Worm (Caenorhabditis elegans) whole organism, L1 larva: ENCODE data around the gene Y41E3.19.

Experiments used
- C16A3.4 ChIP-seq: fragments of 150-350 bp; optimal IDR thresholded peaks from 2 replicates; lab custom pipeline; 2014; ENCODE audit warnings: missing biosample characterization, missing genetic modification characterization
- C34B4.2 ChIP-seq: sonication (generic microtip); optimal IDR thresholded peaks from 2 replicates; lab custom pipeline; 2017; ENCODE audit warnings: mild to moderate bottlenecking, missing genetic modification characterization, missing compliant biosample characterization
- F16B12.6 ChIP-seq: fragments of 150-350 bp; optimal IDR thresholded peaks from 2 replicates; lab custom pipeline; 2014; ENCODE audit warnings: missing biosample characterization, missing genetic modification characterization
- Y116A8C.19 ChIP-seq: sonication (generic microtip); optimal IDR thresholded peaks from 2 replicates; lab custom pipeline; 2016; ENCODE audit warnings: missing compliant biosample characterization, missing genetic modification characterization, borderline replicate concordance
- alr-1 ChIP-seq: fragments of 200-800 bp; sonication (Bioruptor generic); optimal IDR thresholded peaks from 2 replicates; lab custom pipeline; 2018; ENCODE audit warnings: borderline replicate concordance, mild to moderate bottlenecking, missing genetic modification characterization, missing compliant biosample characterization
- aly-2 ChIP-seq: fragments of 150-350 bp; optimal IDR thresholded peaks from 2 replicates; lab custom pipeline; 2014; ENCODE audit warnings: missing biosample characterization, missing genetic modification characterization
- ama-1 ChIP-seq: fragments of 150-350 bp; optimal IDR thresholded peaks from 2 replicates; lab custom pipeline; 2014
- ceh-8 ChIP-seq: fragments of 200-800 bp; sonication (Bioruptor generic); optimal IDR thresholded peaks from 2 replicates; lab custom pipeline; 2018; ENCODE audit warnings: mild to moderate bottlenecking, missing genetic modification characterization, moderate library complexity, missing compliant biosample characterization
- ceh-88 ChIP-seq: fragments of 200-800 bp; sonication (Bioruptor generic); IDR thresholded peaks from 2 replicates; pipeline ENCODE4 v1.3.6; 2022; ENCODE audit warnings: missing genetic modification characterization, missing compliant biosample characterization
- ceh-90 ChIP-seq: sonication (generic microtip); optimal IDR thresholded peaks from 2 replicates; lab custom pipeline; 2016; ENCODE audit warnings: missing genetic modification characterization, missing compliant biosample characterization
- ces-1 ChIP-seq: fragments of 150-350 bp; optimal IDR thresholded peaks from 2 replicates; lab custom pipeline; 2014; ENCODE audit warnings: missing biosample characterization, missing genetic modification reagents, missing genetic modification characterization
- dpl-1 ChIP-seq, 3 experiments: fragments of 150-350 bp in 2 of 3; sonication (generic microtip) in 1 of 3; optimal IDR thresholded peaks; 2 replicates each; lab custom pipeline; 2014 to 2017; ENCODE audit warnings: missing biosample characterization in 3 of 3, missing genetic modification characterization in 3 of 3, missing genetic modification reagents in 3 of 3
- efl-1 ChIP-seq, 4 experiments: fragments of 150-350 bp; optimal IDR thresholded peaks in 3 of 4; peaks in 1 of 4; 1 replicate in 1 of 4; 2 replicates in 3 of 4; lab custom pipeline; 2014; ENCODE audit warnings: missing biosample characterization in 2 of 4, missing genetic modification characterization in 2 of 4, missing genetic modification reagents in 2 of 4
- ets-5 ChIP-seq: fragments of 200-800 bp; sonication (Bioruptor generic); IDR thresholded peaks from 2 replicates; pipeline ENCODE4 v1.3.6; 2022; ENCODE audit warnings: missing genetic modification characterization, missing compliant biosample characterization
- fkh-10 ChIP-seq: sonication (generic microtip); optimal IDR thresholded peaks from 2 replicates; lab custom pipeline; 2017; ENCODE audit warnings: missing biosample characterization, missing genetic modification reagents, missing genetic modification characterization
- hlh-17 ChIP-seq: fragments of 200-800 bp; sonication (Bioruptor generic); optimal IDR thresholded peaks from 2 replicates; lab custom pipeline; 2018; ENCODE audit warnings: missing genetic modification characterization, mild to moderate bottlenecking, missing compliant biosample characterization, moderate library complexity, borderline replicate concordance
- hlh-4 ChIP-seq: sonication (generic microtip); optimal IDR thresholded peaks from 2 replicates; lab custom pipeline; 2016; ENCODE audit warnings: mild to moderate bottlenecking, missing genetic modification characterization, missing compliant biosample characterization
- isw-1 ChIP-seq: fragments of 200-800 bp; sonication (Bioruptor generic); IDR thresholded peaks from 2 replicates; pipeline ENCODE4 v1.3.6; 2022; ENCODE audit warnings: missing genetic modification characterization, missing compliant biosample characterization
- lin-14 ChIP-seq: fragments of 200-800 bp; sonication (Bioruptor generic); optimal IDR thresholded peaks from 2 replicates; lab custom pipeline; 2018; ENCODE audit warnings: mild to moderate bottlenecking, missing genetic modification characterization, moderate library complexity, missing compliant biosample characterization
- lin-35 ChIP-seq, 2 experiments: fragments of 150-350 bp; optimal IDR thresholded peaks; 2 replicates each; lab custom pipeline; 2014; ENCODE audit warnings: missing biosample characterization in 2 of 2, missing genetic modification characterization in 2 of 2, missing genetic modification reagents in 2 of 2
- lir-3 ChIP-seq: sonication (generic microtip); optimal IDR thresholded peaks from 2 replicates; lab custom pipeline; 2016; ENCODE audit warnings: mild to moderate bottlenecking, missing genetic modification characterization, moderate library complexity, missing compliant biosample characterization; ENCODE audit not compliant: poor library complexity
- lsy-2 ChIP-seq, 2 experiments: fragments of 150-350 bp; optimal IDR thresholded peaks; 2 replicates each; lab custom pipeline; 2014; ENCODE audit warnings: missing biosample characterization in 2 of 2, missing genetic modification characterization in 2 of 2
- mef-2 ChIP-seq: fragments of 150-350 bp; optimal IDR thresholded peaks from 2 replicates; lab custom pipeline; 2014; ENCODE audit warnings: missing biosample characterization, missing genetic modification characterization
- mep-1 ChIP-seq: fragments of 150-350 bp; optimal IDR thresholded peaks from 2 replicates; lab custom pipeline; 2014; ENCODE audit warnings: missing biosample characterization, missing genetic modification characterization
- nhr-11 ChIP-seq: fragments of 150-350 bp; optimal IDR thresholded peaks from 2 replicates; lab custom pipeline; 2014; ENCODE audit warnings: missing biosample characterization, missing genetic modification characterization
- nhr-12 ChIP-seq: sonication (generic microtip); optimal IDR thresholded peaks from 2 replicates; lab custom pipeline; 2017; ENCODE audit warnings: missing biosample characterization, missing genetic modification characterization
- nhr-19 ChIP-seq: fragments of 200-800 bp; sonication (Bioruptor generic); conservative IDR thresholded peaks from 2 replicates; pipeline ENCODE4 v1.3.6; 2022; ENCODE audit warnings: missing genetic modification characterization, missing compliant biosample characterization
- nhr-20 ChIP-seq: sonication (generic microtip); optimal IDR thresholded peaks from 2 replicates; lab custom pipeline; 2016; ENCODE audit warnings: mild to moderate bottlenecking, missing genetic modification characterization, missing compliant biosample characterization
- nhr-237 ChIP-seq: fragments of 150-350 bp; optimal IDR thresholded peaks from 2 replicates; lab custom pipeline; 2014; ENCODE audit warnings: missing biosample characterization, missing genetic modification characterization
- nhr-28 ChIP-seq: fragments of 150-350 bp; optimal IDR thresholded peaks from 2 replicates; lab custom pipeline; 2014; ENCODE audit warnings: missing biosample characterization, missing genetic modification characterization
- nhr-47 ChIP-seq: sonication (generic microtip); optimal IDR thresholded peaks from 2 replicates; lab custom pipeline; 2016; ENCODE audit warnings: mild to moderate bottlenecking, missing genetic modification characterization, moderate library complexity, missing compliant biosample characterization
- nhr-71 ChIP-seq: sonication (generic microtip); optimal IDR thresholded peaks from 2 replicates; lab custom pipeline; 2016; ENCODE audit warnings: mild to moderate bottlenecking, missing genetic modification characterization, moderate library complexity, missing compliant biosample characterization
- nhr-77 ChIP-seq: fragments of 150-350 bp; optimal IDR thresholded peaks from 2 replicates; lab custom pipeline; 2014; ENCODE audit warnings: missing biosample characterization, missing genetic modification characterization
- nhr-84 ChIP-seq: sonication (generic microtip); optimal IDR thresholded peaks from 2 replicates; lab custom pipeline; 2017; ENCODE audit warnings: missing biosample characterization, missing genetic modification characterization
- pag-3 ChIP-seq: sonication (generic microtip); optimal IDR thresholded peaks from 2 replicates; lab custom pipeline; 2017; ENCODE audit warnings: missing genetic modification characterization, mild to moderate bottlenecking, missing compliant biosample characterization, antibody characterized with exemption, borderline replicate concordance; ENCODE audit not compliant: insufficient read depth
- rnt-1 ChIP-seq: sonication (generic microtip); optimal IDR thresholded peaks from 2 replicates; lab custom pipeline; 2016; ENCODE audit warnings: mild to moderate bottlenecking, missing genetic modification characterization, moderate library complexity, missing compliant biosample characterization
- snu-23 ChIP-seq: sonication (generic microtip); optimal IDR thresholded peaks from 2 replicates; lab custom pipeline; 2016; ENCODE audit warnings: missing genetic modification characterization, missing compliant biosample characterization
- sox-4 ChIP-seq: sonication (generic microtip); optimal IDR thresholded peaks from 2 replicates; lab custom pipeline; 2016; ENCODE audit warnings: missing genetic modification characterization, missing compliant biosample characterization
- sup-37 ChIP-seq: fragments of 200-800 bp; sonication (Bioruptor generic); optimal IDR thresholded peaks from 2 replicates; lab custom pipeline; 2018; ENCODE audit warnings: mild to moderate bottlenecking, missing genetic modification characterization, missing compliant biosample characterization
- tbx-2 ChIP-seq: sonication (generic microtip); optimal IDR thresholded peaks from 2 replicates; lab custom pipeline; 2016; ENCODE audit warnings: missing genetic modification characterization, missing compliant biosample characterization
- unc-30 ChIP-seq: sonication (generic microtip); optimal IDR thresholded peaks from 2 replicates; lab custom pipeline; 2017; ENCODE audit warnings: missing biosample characterization, missing genetic modification characterization
- unc-98 ChIP-seq: fragments of 200-800 bp; sonication (Bioruptor generic); IDR thresholded peaks from 2 replicates; pipeline ENCODE4 v1.3.6; 2022; ENCODE audit warnings: missing genetic modification characterization, missing compliant biosample characterization
- vab-15 ChIP-seq: sonication (generic microtip); optimal IDR thresholded peaks from 2 replicates; lab custom pipeline; 2017; ENCODE audit warnings: missing genotype, mild to moderate bottlenecking, missing genetic modification characterization, missing compliant biosample characterization
- xbp-1 ChIP-seq: sonication (generic microtip); optimal IDR thresholded peaks from 2 replicates; lab custom pipeline; 2016; ENCODE audit warnings: missing genetic modification characterization, missing compliant biosample characterization
- zip-4 ChIP-seq: fragments of 200-800 bp; sonication (Bioruptor generic); optimal IDR thresholded peaks from 2 replicates; lab custom pipeline; 2018; ENCODE audit warnings: mild to moderate bottlenecking, missing genetic modification characterization, moderate library complexity, missing compliant biosample characterization

Gene Y41E3.19

ce11 chrIV:15013083-15013482, 42.8 kb upstream of the Y41E3.19 start, which contains the start of gene qars-1:
TSS of gene qars-1 (minus strand) at chrIV:15013183.
- TF ChIP-seq isw-1 (GFP tag; lab: Robert Waterston, UW): no peak
- no peak for TF ChIP-seq unc-98
- TF ChIP-seq dpl-1 (GFP tag; optimal IDR thresholded peaks at IDR 0.05; lab: Kevin White, UChicago): no peak
- no peak for TF ChIP-seq Y116A8C.19 (tag; lab: Kevin White, UChicago)
- TF ChIP-seq, all 84 proteins: peak for 0

ce11 chrIV:15013517-15014085, 42.3 kb upstream of the Y41E3.19 start, which contains the start of gene Y41E3.7:
TSS of gene Y41E3.7 (plus strand) at chrIV:15014035.
- no peak for TF ChIP-seq nhr-11 (tag; lab: Kevin White, UChicago)
- TF ChIP-seq rnt-1 (tag; lab: Kevin White, UChicago): peak; percentile 27
- peak in 1 of 2 experiments; percentile 51 for TF ChIP-seq lin-35 (GFP tag; optimal IDR thresholded peaks at IDR 0.05; lab: Kevin White, UChicago)
- no peak for TF ChIP-seq ceh-8 (GFP tag; lab: Kevin White, UChicago)
- no peak for TF ChIP-seq nhr-12
- TF ChIP-seq F16B12.6 (tag; lab: Kevin White, UChicago): peak; percentile 89
- TF ChIP-seq dpl-1 (GFP tag; optimal IDR thresholded peaks at IDR 0.05; lab: Kevin White, UChicago): peak; percentile 24 to 59 (median 54)
- no peak for TF ChIP-seq ceh-90 (tag; lab: Kevin White, UChicago)
- TF ChIP-seq lsy-2 (tag; optimal IDR thresholded peaks at IDR 0.05; lab: Kevin White, UChicago): peak; percentile 31 to 43
- peak; percentile 18 for TF ChIP-seq nhr-47 (tag; lab: Kevin White, UChicago)
- TF ChIP-seq efl-1 (optimal IDR thresholded peaks at IDR 0.05; lab: Kevin White, UChicago): peak; percentile 43 to 59
- peak; percentile 45 to 94 for TF ChIP-seq efl-1 (GFP tag; optimal IDR thresholded peaks at IDR 0.05 in 1 of 2; lab: Kevin White, UChicago)
- TF ChIP-seq snu-23 (GFP tag; lab: Kevin White, UChicago): peak; percentile 31
- TF ChIP-seq mep-1 (tag; lab: Kevin White, UChicago): peak; percentile 29
- peak; percentile 21 for TF ChIP-seq xbp-1
- TF ChIP-seq, all 84 proteins: peak for 10

- TF ChIP-seq snu-23 (GFP tag; lab: Kevin White, UChicago) (peak; percentile 5), ces-1 (GFP tag; lab: Kevin White, UChicago) (peak; percentile 90), fkh-10 (peak; percentile 94), nhr-28 (tag; lab: Kevin White, UChicago) (no peak), C34B4.2 (tag; lab: Kevin White, UChicago) (no peak), C16A3.4 (tag; lab: Kevin White, UChicago) (no peak), isw-1 (GFP tag; lab: Robert Waterston, UW) (peak; percentile 25; the same call in 1 of the 2 replicates), vab-15 (tag; lab: Kevin White, UChicago) (no peak), ets-5 (GFP tag; lab: Robert Waterston, UW) (no peak), rnt-1 (tag; lab: Kevin White, UChicago) (no peak), efl-1 (optimal IDR thresholded peaks at IDR 0.05; lab: Kevin White, UChicago) (peak in 1 of 2 experiments; percentile 7), efl-1 (GFP tag; optimal IDR thresholded peaks at IDR 0.05 in 1 of 2; lab: Kevin White, UChicago) (no peak), ama-1 (lab: Kevin White, UChicago) (no peak), nhr-47 (tag; lab: Kevin White, UChicago) (peak; percentile 16), pag-3 (tag; lab: Kevin White, UChicago) (no peak), nhr-71 (tag; lab: Kevin White, UChicago) (peak; percentile 42), nhr-77 (tag; lab: Kevin White, UChicago) (no peak), unc-30 (no peak), nhr-237 (tag; lab: Kevin White, UChicago) (no peak), hlh-4 (no peak), sup-37 (GFP tag; lab: Kevin White, UChicago) (no peak), xbp-1 (no peak), lir-3 (tag; lab: Kevin White, UChicago) (no peak), nhr-20 (tag; lab: Kevin White, UChicago) (no peak), lin-14 (GFP tag; lab: Kevin White, UChicago) (peak; percentile 93), Y116A8C.19 (tag; lab: Kevin White, UChicago) (no peak), nhr-84 (no peak), zip-4 (GFP tag; lab: Kevin White, UChicago) (no peak), aly-2 (tag; lab: Kevin White, UChicago) (no peak), alr-1 (tag; lab: Kevin White, UChicago) (no peak), nhr-19 (GFP tag; lab: Robert Waterston, UW) (no peak), hlh-17 (GFP tag; lab: Kevin White, UChicago) (no peak), tbx-2 (tag; lab: Kevin White, UChicago) (peak; percentile 46), ceh-88 (no peak), dpl-1 (GFP tag; optimal IDR thresholded peaks at IDR 0.05; lab: Kevin White, UChicago) (no peak), sox-4 (tag; lab: Kevin White, UChicago) (no peak), mef-2 (no peak)
Observed at ce11 chrIV:15016984-15017383, 38.9 kb upstream of the Y41E3.19 start.
